Worm (Caenorhabditis elegans): ENCODE results near the gene C23H3.2.

DNA sequence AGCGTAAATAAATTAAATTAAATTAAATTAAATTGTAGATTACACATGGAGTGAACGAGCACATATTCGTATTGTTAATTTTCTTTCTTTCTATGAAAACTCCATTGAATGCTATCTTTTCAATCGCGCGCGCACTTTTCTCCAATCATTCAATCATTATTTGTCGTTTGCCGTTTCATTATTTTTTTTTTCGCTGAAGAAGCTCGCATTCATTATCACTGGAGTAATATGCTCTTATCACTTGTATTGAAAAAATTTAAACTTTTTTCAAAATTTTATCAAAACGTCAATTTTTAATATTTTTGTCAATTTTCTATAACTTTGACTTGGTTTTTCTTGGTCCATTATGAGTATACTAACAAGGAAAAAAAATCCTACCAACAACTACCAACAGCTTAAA lies 4.4 kb downstream of the C23H3.2 start:
- no peak for TF ChIP-seq F37D6.2 (tag; optimal IDR thresholded peaks at IDR 0.05)
- TF ChIP-seq daf-12 (tag; optimal IDR thresholded peaks at IDR 0.05), result no peak
- TF ChIP-seq nhr-48 (tag; optimal IDR thresholded peaks at IDR 0.05), result no peak
- TF ChIP-seq hlh-30 (tag; optimal IDR thresholded peaks at IDR 0.05; ENCODE audit: insufficient read depth), result no peak
- no peak for TF ChIP-seq zip-2 (tag; optimal IDR thresholded peaks at IDR 0.05)
- TF ChIP-seq pqm-1 (tag; optimal IDR thresholded peaks at IDR 0.05), result peak; percentile 31
- peak; percentile 13 for TF ChIP-seq dve-1 (tag; optimal IDR thresholded peaks at IDR 0.05; ENCODE audit: insufficient read depth)
- no peak for TF ChIP-seq pha-4 (GFP tag; IDR thresholded peaks at IDR 0.05)
- no peak for TF ChIP-seq pha-4 (tag; optimal IDR thresholded peaks at IDR 0.05)
- no peak for TF ChIP-seq daf-16 (GFP tag; optimal IDR thresholded peaks at IDR 0.05)
- TF ChIP-seq daf-16 (tag; optimal IDR thresholded peaks at IDR 0.05), result no peak
- TF ChIP-seq unc-62 (GFP tag; optimal IDR thresholded peaks at IDR 0.05 in 1 of 2), result no peak
- TF ChIP-seq unc-62 (tag; optimal IDR thresholded peaks at IDR 0.05), result no peak
- TF ChIP-seq lin-38 (GFP tag; IDR thresholded peaks at IDR 0.05), result no peak
- no peak for TF ChIP-seq mxl-3 (GFP tag; optimal IDR thresholded peaks at IDR 0.05)
- no peak for TF ChIP-seq aha-1 (tag)
